Comparison of ENCODE assay signal across 5 worm cellular contexts in the genomic region with DNA sequence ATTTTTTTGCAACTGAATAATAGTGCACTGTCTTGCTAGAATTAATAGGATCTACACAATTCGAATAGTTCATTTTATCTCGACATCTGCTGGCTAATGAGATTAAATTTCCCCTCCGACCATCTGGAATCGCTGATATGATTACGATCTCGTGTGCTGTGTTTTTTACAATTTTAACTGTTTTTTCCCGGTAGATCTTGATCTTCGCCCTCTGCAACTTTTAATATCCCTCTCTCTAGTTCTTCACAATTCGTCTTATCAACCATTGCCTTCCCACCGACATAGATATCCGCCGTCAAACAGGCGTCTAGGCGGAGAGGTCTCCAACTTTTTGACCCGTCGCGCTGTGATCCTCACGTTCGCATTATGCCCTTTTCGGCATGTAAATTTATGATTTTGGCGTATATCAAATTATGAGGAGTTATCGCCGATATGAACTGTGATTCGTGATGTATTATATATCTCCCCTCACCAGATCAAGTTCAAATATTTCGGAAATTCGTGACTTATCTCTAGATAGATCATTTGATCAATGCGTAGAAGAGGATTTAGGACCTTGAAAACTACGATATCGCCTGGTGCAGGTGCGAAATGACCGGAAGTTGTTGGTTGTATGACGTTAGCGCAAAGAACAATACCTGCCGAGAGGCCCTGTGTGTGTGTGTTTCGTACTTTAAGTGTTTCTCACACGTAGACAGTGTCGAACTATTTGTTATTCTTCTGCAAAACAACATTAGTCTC.
TF ChIP-seq lines count a peak whose summit lies in the region.

No protein-coding gene starts in this region.

TF ChIP-seq in whole organism, L1 larva, 84 proteins besides CTCF, POLR2A, EP300 and RAD21 (continues in another document):
- TF ChIP-seq unc-130 (tag; optimal IDR thresholded peaks at IDR 0.05; lab: Kevin White, UChicago) = peak; percentile 8
- peak; percentile 45; the same call in 1 of the 2 replicates for TF ChIP-seq nhr-19 (GFP tag; conservative IDR thresholded peaks at IDR 0.05; lab: Robert Waterston, UW)
- TF ChIP-seq blmp-1 (tag; optimal IDR thresholded peaks at IDR 0.05; lab: Kevin White, UChicago) = peak; percentile 53
- TF ChIP-seq rnt-1 (tag; optimal IDR thresholded peaks at IDR 0.05; lab: Kevin White, UChicago) = no peak
- no peak for TF ChIP-seq efl-1 (optimal IDR thresholded peaks at IDR 0.05; lab: Kevin White, UChicago)
- TF ChIP-seq efl-1 (GFP tag; optimal IDR thresholded peaks at IDR 0.05 in 1 of 2; lab: Kevin White, UChicago) = peak in 1 of 2 experiments; percentile 23
- peak; percentile 67 for TF ChIP-seq nhr-71 (tag; optimal IDR thresholded peaks at IDR 0.05; lab: Kevin White, UChicago)
- peak; percentile 77 for TF ChIP-seq nhr-20 (tag; optimal IDR thresholded peaks at IDR 0.05; lab: Kevin White, UChicago)
- TF ChIP-seq nhr-85 (tag; lab: Kevin White, UChicago) = peak; percentile 95
- peak in 5 of 6 experiments; percentile 11 to 70 (median 59) for TF ChIP-seq elt-3 (tag; optimal IDR thresholded peaks at IDR 0.05; lab: Kevin White, UChicago)
- TF ChIP-seq lsy-2 (tag; optimal IDR thresholded peaks at IDR 0.05; lab: Kevin White, UChicago) = peak in 1 of 2 experiments; percentile 26
- TF ChIP-seq lin-14 (GFP tag; optimal IDR thresholded peaks at IDR 0.05; lab: Kevin White, UChicago) = peak; percentile 79
- no peak; the same call in 1 of the 2 replicates for TF ChIP-seq grh-1 (GFP tag; IDR thresholded peaks at IDR 0.05; lab: Robert Waterston, UW)
- peak; percentile 4 for TF ChIP-seq tbx-2 (tag; optimal IDR thresholded peaks at IDR 0.05; lab: Kevin White, UChicago)
- peak; percentile 43 for TF ChIP-seq nhr-90 (tag; optimal IDR thresholded peaks at IDR 0.05; lab: Kevin White, UChicago; ENCODE audit: poor library complexity)

TF ChIP-seq in whole organism, L2 larva, 48 proteins besides CTCF, POLR2A, EP300 and RAD21:
- TF ChIP-seq elt-3 (tag; optimal IDR thresholded peaks at IDR 0.05; lab: Kevin White, UChicago) (peak; percentile 18), nhr-21 (tag; optimal IDR thresholded peaks at IDR 0.05; lab: Kevin White, UChicago) (peak; percentile 76), nhr-25 (tag; optimal IDR thresholded peaks at IDR 0.05; lab: Kevin White, UChicago) (peak; percentile 56), nhr-129 (tag; optimal IDR thresholded peaks at IDR 0.05; lab: Kevin White, UChicago) (peak; percentile 9), sma-3 (GFP tag; optimal IDR thresholded peaks at IDR 0.05; lab: Kevin White, UChicago) (peak; percentile 25), sma-9 (GFP tag; optimal IDR thresholded peaks at IDR 0.05; lab: Kevin White, UChicago) (peak; percentile 43), sma-9 (tag; optimal IDR thresholded peaks at IDR 0.05; lab: Kevin White, UChicago) (no peak), mab-5 (tag; optimal IDR thresholded peaks at IDR 0.05; lab: Kevin White, UChicago) (no peak), elt-1 (tag; optimal IDR thresholded peaks at IDR 0.05; lab: Kevin White, UChicago) (peak; percentile 17), nhr-237 (tag; optimal IDR thresholded peaks at IDR 0.05; lab: Kevin White, UChicago) (no peak)
TF ChIP-seq in whole organism, L2 larva: peak in this region for 7.

TF ChIP-seq in whole organism, L3 larva, 47 proteins besides CTCF, POLR2A, EP300 and RAD21:
- TF ChIP-seq ceh-16 (tag; optimal IDR thresholded peaks at IDR 0.05; lab: Kevin White, UChicago) (no peak), elt-3 (tag; optimal IDR thresholded peaks at IDR 0.05; lab: Kevin White, UChicago) (no peak), nhr-25 (tag; optimal IDR thresholded peaks at IDR 0.05; lab: Kevin White, UChicago) (peak; percentile 33), hmg-11 (tag; optimal IDR thresholded peaks at IDR 0.05; lab: Kevin White, UChicago) (no peak), egl-5 (tag; optimal IDR thresholded peaks at IDR 0.05; lab: Kevin White, UChicago) (no peak), daf-12 (tag; optimal IDR thresholded peaks at IDR 0.05; lab: Kevin White, UChicago) (no peak), mml-1 (tag; optimal IDR thresholded peaks at IDR 0.05; lab: Kevin White, UChicago) (no peak), elt-1 (tag; optimal IDR thresholded peaks at IDR 0.05; lab: Kevin White, UChicago) (peak; percentile 47), elt-2 (tag; optimal IDR thresholded peaks at IDR 0.05; lab: Kevin White, UChicago) (no peak), nhr-43 (tag; optimal IDR thresholded peaks at IDR 0.05; lab: Kevin White, UChicago; ENCODE audit: poor library complexity, severe bottlenecking) (peak; percentile 14)

TF ChIP-seq in whole organism, L4 larva, 104 proteins besides CTCF, POLR2A, EP300 and RAD21:
- TF ChIP-seq egl-43 (GFP tag; IDR thresholded peaks at IDR 0.05; lab: Robert Waterston, UW) = no peak
- TF ChIP-seq aha-1 (tag; lab: Kevin White, UChicago) = no peak
- peak; percentile 8 for TF ChIP-seq hlh-30 (tag; optimal IDR thresholded peaks at IDR 0.05; lab: Kevin White, UChicago; ENCODE audit: insufficient read depth)
- TF ChIP-seq skn-1 (tag; optimal IDR thresholded peaks at IDR 0.05; lab: Kevin White, UChicago) = no peak
- no peak for TF ChIP-seq zfp-2 (tag; optimal IDR thresholded peaks at IDR 0.05; lab: Kevin White, UChicago)
- TF ChIP-seq dmd-9 (GFP tag; IDR thresholded peaks at IDR 0.05; lab: Robert Waterston, UW) = no peak
- no peak for TF ChIP-seq F10B5.3 (tag; optimal IDR thresholded peaks at IDR 0.05; lab: Kevin White, UChicago)
- no peak for TF ChIP-seq mdt-29 (GFP tag; IDR thresholded peaks at IDR 0.05; lab: Robert Waterston, UW)

TF ChIP-seq in whole organism, mixed stage, embryonic, 35 proteins besides CTCF, POLR2A, EP300 and RAD21:
- no peak for TF ChIP-seq ceh-39 (tag; optimal IDR thresholded peaks at IDR 0.05; lab: Kevin White, UChicago)
- TF ChIP-seq elt-3 (tag; optimal IDR thresholded peaks at IDR 0.05; lab: Kevin White, UChicago) = peak; percentile 70
- peak; percentile 24 for TF ChIP-seq elt-1 (tag; optimal IDR thresholded peaks at IDR 0.05; lab: Kevin White, UChicago; ENCODE audit: borderline replicate concordance, insufficient read depth)
